Fruit fly (Drosophila melanogaster) Kc167 (cell line): ENCODE results near the gene Syn.

Source experiments
- Myc ChIP-seq: fragments of >200 bp; optimal IDR thresholded peaks from 2 replicates; lab custom pipeline; 2017; ENCODE audit warnings: missing external identifiers
- Sin3A ChIP-seq: fragments of >200 bp; optimal IDR thresholded peaks from 2 replicates; lab custom pipeline; 2018; ENCODE audit warnings: missing external identifiers
- h ChIP-seq: fragments of >200 bp; optimal IDR thresholded peaks from 3 replicates; lab custom pipeline; 2018; ENCODE audit warnings: missing external identifiers
- insv ChIP-seq: fragments of >200 bp; optimal IDR thresholded peaks from 3 replicates; lab custom pipeline; 2018; ENCODE audit warnings: missing external identifiers
- psq ChIP-seq: fragments of >200 bp; optimal IDR thresholded peaks from 2 replicates; lab custom pipeline; 2017; ENCODE audit warnings: missing external identifiers
- ttk ChIP-seq: sonication (Bioruptor generic); optimal IDR thresholded peaks from 2 replicates; lab custom pipeline; 2017; ENCODE audit warnings: missing external identifiers

Syn gene

dm6 chr3R:10190084-10190782 lies at the start of gene Syn:
TSS of gene Syn (plus strand) at chr3R:10190689.
- TF ChIP-seq h (lab: Kevin White, UChicago) (no peak), insv (lab: Kevin White, UChicago) (no peak), psq (lab: Kevin White, UChicago) (no peak), Sin3A (lab: Kevin White, UChicago) (no peak), Myc (lab: Kevin White, UChicago) (no peak), ttk (lab: Kevin White, UChicago) (no peak)

dm6 chr3R:10142770-10143169 lies 47.7 kb upstream of the Syn start, which contains the start of gene CG42759:
TSS of gene CG42759 (plus strand) at chr3R:10143070.
- TF ChIP-seq Sin3A (lab: Kevin White, UChicago) (no peak), Myc (lab: Kevin White, UChicago) (no peak), psq (lab: Kevin White, UChicago) (no peak), ttk (lab: Kevin White, UChicago) (no peak), insv (lab: Kevin White, UChicago) (no peak), h (lab: Kevin White, UChicago) (no peak)

dm6 chr3R:10144103-10144998 lies 46.1 kb upstream of the Syn start, which contains the start of the genes TAF1B and Invadolysin:
TSS of gene TAF1B (minus strand) at chr3R:10144184.
TSS of gene Invadolysin (plus strand) at chr3R:10144668.
- TF ChIP-seq insv (lab: Kevin White, UChicago) (no peak), psq (lab: Kevin White, UChicago) (no peak), Sin3A (lab: Kevin White, UChicago) (no peak), Myc (lab: Kevin White, UChicago) (no peak), ttk (lab: Kevin White, UChicago) (no peak), h (lab: Kevin White, UChicago) (no peak)

dm6 chr3R:10147176-10147575 lies 43.3 kb upstream of the Syn start:
- TF ChIP-seq insv (lab: Kevin White, UChicago) (no peak), ttk (lab: Kevin White, UChicago) (no peak)

- no peak for TF ChIP-seq psq (lab: Kevin White, UChicago)
Measured at dm6 chr3R:10148376-10148887, 42.1 kb upstream of the Syn start.

dm6 chr3R:10149667-10150398 lies 40.7 kb upstream of the Syn start:
- TF ChIP-seq ttk (lab: Kevin White, UChicago) = no peak
- no peak for TF ChIP-seq Myc (lab: Kevin White, UChicago)
- no peak for TF ChIP-seq Sin3A (lab: Kevin White, UChicago)
- no peak for TF ChIP-seq insv (lab: Kevin White, UChicago)
- no peak for TF ChIP-seq psq (lab: Kevin White, UChicago)
- no peak for TF ChIP-seq h (lab: Kevin White, UChicago)

dm6 chr3R:10150555-10150954 lies 39.9 kb upstream of the Syn start:
- TF ChIP-seq insv (lab: Kevin White, UChicago) = no peak
- no peak for TF ChIP-seq h (lab: Kevin White, UChicago)
- no peak for TF ChIP-seq Myc (lab: Kevin White, UChicago)
- no peak for TF ChIP-seq psq (lab: Kevin White, UChicago)
- TF ChIP-seq ttk (lab: Kevin White, UChicago) = no peak
- no peak for TF ChIP-seq Sin3A (lab: Kevin White, UChicago)

- TF ChIP-seq insv (lab: Kevin White, UChicago) = no peak
- no peak for TF ChIP-seq psq (lab: Kevin White, UChicago)
- TF ChIP-seq h (lab: Kevin White, UChicago) = no peak
- no peak for TF ChIP-seq Myc (lab: Kevin White, UChicago)
- no peak for TF ChIP-seq Sin3A (lab: Kevin White, UChicago)
- TF ChIP-seq ttk (lab: Kevin White, UChicago) = no peak
Measured at dm6 chr3R:10151830-10152513, 38.5 kb upstream of the Syn start, which contains the start of gene CG34303. TSS of gene CG34303 (minus strand) at chr3R:10151880.

- TF ChIP-seq Sin3A (lab: Kevin White, UChicago) (no peak), Myc (lab: Kevin White, UChicago) (no peak), psq (lab: Kevin White, UChicago) (no peak), h (lab: Kevin White, UChicago) (no peak), ttk (lab: Kevin White, UChicago) (no peak), insv (lab: Kevin White, UChicago) (no peak)
Measured at dm6 chr3R:10153957-10154685, 36.4 kb upstream of the Syn start.

dm6 chr3R:10161163-10161562 lies 29.3 kb upstream of the Syn start, which contains the start of gene CG6254:
TSS of gene CG6254 (minus strand) at chr3R:10161331.
- TF ChIP-seq ttk (lab: Kevin White, UChicago) = no peak
- no peak for TF ChIP-seq Sin3A (lab: Kevin White, UChicago)
- TF ChIP-seq Myc (lab: Kevin White, UChicago) = no peak
- no peak for TF ChIP-seq insv (lab: Kevin White, UChicago)
- no peak for TF ChIP-seq psq (lab: Kevin White, UChicago)
- no peak for TF ChIP-seq h (lab: Kevin White, UChicago)
